Worm (Caenorhabditis elegans) whole organism, L1 larva: ENCODE results near the gene ucr-1.

Experiments used
- ama-1 ChIP-seq: fragments of 150-350 bp; optimal IDR thresholded peaks from 2 replicates; lab custom pipeline; 2014
- ceh-90 ChIP-seq: sonication (generic microtip); optimal IDR thresholded peaks from 2 replicates; lab custom pipeline; 2016; ENCODE audit warnings: missing genetic modification characterization, missing compliant biosample characterization
- egl-27 ChIP-seq, 2 experiments: fragments of 150-350 bp in 1 of 2; sonication (generic microtip); optimal IDR thresholded peaks; 3 replicates each; lab custom pipeline; 2017 to 2018; ENCODE audit warnings: missing biosample characterization in 2 of 2, missing genetic modification characterization in 2 of 2, missing genetic modification reagents in 2 of 2
- hlh-17 ChIP-seq: fragments of 200-800 bp; sonication (Bioruptor generic); optimal IDR thresholded peaks from 2 replicates; lab custom pipeline; 2018; ENCODE audit warnings: missing genetic modification characterization, mild to moderate bottlenecking, missing compliant biosample characterization, moderate library complexity, borderline replicate concordance
- mep-1 ChIP-seq: fragments of 150-350 bp; optimal IDR thresholded peaks from 2 replicates; lab custom pipeline; 2014; ENCODE audit warnings: missing biosample characterization, missing genetic modification characterization

DNA sequence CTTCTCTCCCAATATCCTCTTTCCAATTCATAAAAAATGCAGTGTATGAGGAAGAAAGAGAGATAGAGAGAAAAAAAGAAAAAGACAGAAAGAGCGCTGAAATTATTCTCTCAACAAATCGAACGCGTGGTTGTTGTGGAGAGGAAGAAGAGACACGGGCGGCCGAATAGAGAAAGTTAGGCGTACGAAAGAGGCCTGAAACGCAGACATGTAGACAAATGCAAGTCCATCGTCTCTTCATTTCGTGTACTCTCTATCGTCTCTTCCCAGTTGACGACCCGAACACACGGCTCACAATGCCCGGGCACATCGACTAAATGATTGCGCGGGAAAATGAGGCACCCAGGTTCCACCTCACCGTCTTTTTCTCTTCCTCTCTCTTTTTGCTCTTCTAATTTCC lies 29.3 kb downstream of the ucr-1 start:
- TF ChIP-seq ama-1 (lab: Kevin White, UChicago) = no peak
- TF ChIP-seq hlh-17 (GFP tag; lab: Kevin White, UChicago) = no peak
- peak; percentile 24 for TF ChIP-seq mep-1 (tag; lab: Kevin White, UChicago)
- no peak for TF ChIP-seq egl-27 (tag; optimal IDR thresholded peaks at IDR 0.05; lab: Kevin White, UChicago)
- no peak for TF ChIP-seq ceh-90 (tag; lab: Kevin White, UChicago)
